Fruit fly (Drosophila melanogaster): ENCODE results near the gene CLIP-190.

CLIP-190 gene

DNA sequence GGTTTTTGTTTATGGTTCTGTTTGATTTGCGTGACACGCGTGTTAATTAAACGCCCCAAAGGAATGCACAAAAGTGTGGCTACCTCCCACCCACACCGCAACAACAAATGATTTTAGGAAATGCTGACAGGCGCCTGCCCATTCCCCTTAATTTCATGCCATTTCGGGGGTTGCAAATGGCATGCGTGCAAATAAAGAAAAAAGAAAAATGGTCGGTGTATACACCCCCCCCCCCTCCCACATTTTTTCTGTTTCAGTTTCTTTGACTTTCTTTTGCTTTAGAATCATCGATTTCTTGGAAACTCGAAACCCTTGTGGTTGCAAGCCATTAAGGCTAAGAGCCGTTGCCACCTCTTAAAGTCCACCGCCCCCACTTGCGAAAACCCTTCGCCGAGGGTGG, 3.4 kb upstream of the CLIP-190 start (continued):
- TF ChIP-seq Rx (GFP tag; IDR thresholded peaks at IDR 0.05) (no peak), pros (GFP tag; optimal IDR thresholded peaks at IDR 0.05) (peak; percentile 67), org-1 (GFP tag; optimal IDR thresholded peaks at IDR 0.05) (no peak), Xrp1 (GFP tag; IDR thresholded peaks at IDR 0.05) (peak; percentile 24; the same call in 1 of the 2 replicates), chif (GFP tag; optimal IDR thresholded peaks at IDR 0.05) (no peak), Dbx (GFP tag; IDR thresholded peaks at IDR 0.05) (no peak), sd (tag; optimal IDR thresholded peaks at IDR 0.05) (peak; percentile 32), onecut (GFP tag; IDR thresholded peaks at IDR 0.05) (peak; percentile 76), crc (GFP tag; optimal IDR thresholded peaks at IDR 0.05) (no peak)

- TF ChIP-seq CG7745 (tag; optimal IDR thresholded peaks at IDR 0.05) (peak; percentile 7), CG32767 (GFP tag; IDR thresholded peaks at IDR 0.05) (no peak), CG34224 (GFP tag; IDR thresholded peaks at IDR 0.05; ENCODE audit: partially characterized antibody) (no peak), Pdp1 (GFP tag; optimal IDR thresholded peaks at IDR 0.05) (no peak), stc (GFP tag; IDR thresholded peaks at IDR 0.05) (no peak), CG17361 (GFP tag; IDR thresholded peaks at IDR 0.05) (no peak), onecut (GFP tag; IDR thresholded peaks at IDR 0.05) (no peak), sr (GFP tag; IDR thresholded peaks at IDR 0.05) (no peak), ash1 (GFP tag; optimal IDR thresholded peaks at IDR 0.05) (no peak), D (optimal IDR thresholded peaks at IDR 0.05) (no peak), D (GFP tag; optimal IDR thresholded peaks at IDR 0.05) (no peak), CG9876 (GFP tag; optimal IDR thresholded peaks at IDR 0.05) (no peak), NC2α (GFP tag; optimal IDR thresholded peaks at IDR 0.05) (no peak), CoRest (tag; optimal IDR thresholded peaks at IDR 0.05) (no peak), CG1024 (GFP tag; IDR thresholded peaks at IDR 0.05) (no peak), Stat92E (GFP tag; optimal IDR thresholded peaks at IDR 0.05) (peak in 1 of 3 experiments; percentile 47), sens (GFP tag) (peak; percentile 68), MESR4 (GFP tag; optimal IDR thresholded peaks at IDR 0.05) (no peak), kni (GFP tag; optimal IDR thresholded peaks at IDR 0.05) (peak; percentile 38), CG9727 (GFP tag; optimal IDR thresholded peaks at IDR 0.05) (no peak), lbe (GFP tag; optimal IDR thresholded peaks at IDR 0.05) (no peak), CG3995 (GFP tag; optimal IDR thresholded peaks at IDR 0.05) (peak; percentile 63), dati (GFP tag; IDR thresholded peaks at IDR 0.05) (no peak), NFAT (GFP tag; IDR thresholded peaks at IDR 0.05) (no peak), Dip2 (GFP tag; IDR thresholded peaks at IDR 0.05) (no peak), wdn (GFP tag; IDR thresholded peaks at IDR 0.05) (no peak), CG4360 (GFP tag; IDR thresholded peaks at IDR 0.05) (no peak), CG8944 (GFP tag; optimal IDR thresholded peaks at IDR 0.05) (no peak), CHES-1-like (GFP tag; optimal IDR thresholded peaks at IDR 0.05) (no peak), sisA (GFP tag; IDR thresholded peaks at IDR 0.05) (no peak)
Observed at dm6 chr2L:17381616-17382015, 2.9 kb upstream of the CLIP-190 start.

dm6 chr2L:17382318-17382717, 2.2 kb upstream of the CLIP-190 start:
- TF ChIP-seq toy (GFP tag; IDR thresholded peaks at IDR 0.05) = no peak
- no peak for TF ChIP-seq yki (optimal IDR thresholded peaks at IDR 0.05)
- peak; percentile 73 for TF ChIP-seq sqz (GFP tag; optimal IDR thresholded peaks at IDR 0.05)
- TF ChIP-seq bigmax (GFP tag; optimal IDR thresholded peaks at IDR 0.05) = no peak
- peak; percentile 3 for TF ChIP-seq CG31388 (GFP tag; optimal IDR thresholded peaks at IDR 0.05)
- TF ChIP-seq bsh (GFP tag; optimal IDR thresholded peaks at IDR 0.05) = peak in 1 of 2 experiments; percentile 87
- TF ChIP-seq CG10654 (GFP tag; optimal IDR thresholded peaks at IDR 0.05) = peak; percentile 61
- TF ChIP-seq Nf-YC (tag; optimal IDR thresholded peaks at IDR 0.05) = peak; percentile 73
- TF ChIP-seq Hmx (GFP tag; optimal IDR thresholded peaks at IDR 0.05) = peak; percentile 7
- peak; percentile 40; the same call in 1 of the 2 replicates for TF ChIP-seq CG7372 (GFP tag; IDR thresholded peaks at IDR 0.05)
- no peak for TF ChIP-seq CG11085 (GFP tag; IDR thresholded peaks at IDR 0.05)
- peak; percentile 41 for TF ChIP-seq ewg (GFP tag; optimal IDR thresholded peaks at IDR 0.05)
- peak; percentile 68 for TF ChIP-seq Ssrp (tag; optimal IDR thresholded peaks at IDR 0.05)
- TF ChIP-seq usp (GFP tag; optimal IDR thresholded peaks at IDR 0.05) = no peak
- TF ChIP-seq CG6765 (GFP tag; optimal IDR thresholded peaks at IDR 0.05) = peak; percentile 34
